Worm (Caenorhabditis elegans) whole organism, young adult: ENCODE results near the gene dyf-4.
"Not testable (repeated sequence)": the region's sequence is repeated elsewhere in the genome, so short reads cannot be mapped to it uniquely, and the experiment has no call there.

Source experiments
- K12H6.12 ChIP-seq: fragments of 200-800 bp; sonication (Bioruptor generic); optimal IDR thresholded peaks from 2 replicates; lab custom pipeline; 2018; ENCODE audit warnings: mild to moderate bottlenecking, missing genetic modification characterization, missing compliant biosample characterization
- ama-1 ChIP-seq, 3 experiments: fragments of 150-350 bp in 1 of 3; sonication (generic microtip) in 2 of 3; optimal IDR thresholded peaks; 2 replicates each; lab custom pipeline; 2014 to 2018; ENCODE audit warnings: missing biosample characterization in 2 of 3, missing genetic modification characterization in 2 of 3, missing genetic modification reagents in 2 of 3
- aptf-3 ChIP-seq: fragments of 200-800 bp; sonication (Bioruptor generic); IDR thresholded peaks from 2 replicates; pipeline ENCODE4 v1.3.6; 2022; ENCODE audit warnings: missing genetic modification characterization, missing compliant biosample characterization
- cebp-1 ChIP-seq, 2 experiments: fragments of 200-800 bp in 1 of 2; sonication (Bioruptor generic) in 1 of 2; sonication (generic microtip) in 1 of 2; IDR thresholded peaks in 1 of 2; optimal IDR thresholded peaks in 1 of 2; 2 replicates each; pipeline versions ENCODE4 v1.3.6 to Lab custom; 2017 to 2022; ENCODE audit warnings: missing compliant biosample characterization in 2 of 2, missing genetic modification characterization in 2 of 2, mild to moderate bottlenecking in 1 of 2, missing genetic modification reagents in 1 of 2, moderate library complexity in 1 of 2
- let-526 ChIP-seq: fragments of 200-800 bp; sonication (Bioruptor generic); IDR thresholded peaks from 2 replicates; pipeline ENCODE4 v1.3.6; 2022; ENCODE audit warnings: missing genetic modification reagents, missing genetic modification characterization, missing compliant biosample characterization
- pha-4 ChIP-seq: fragments of 150-350 bp; sonication (generic microtip); optimal IDR thresholded peaks from 2 replicates; lab custom pipeline; 2014; ENCODE audit warnings: missing biosample characterization, missing genetic modification reagents, missing genetic modification characterization
- sptf-2 ChIP-seq: fragments of 200-800 bp; sonication (Bioruptor generic); optimal IDR thresholded peaks from 2 replicates; lab custom pipeline; 2018; ENCODE audit warnings: mild to moderate bottlenecking, missing genetic modification characterization, missing compliant biosample characterization

DNA sequence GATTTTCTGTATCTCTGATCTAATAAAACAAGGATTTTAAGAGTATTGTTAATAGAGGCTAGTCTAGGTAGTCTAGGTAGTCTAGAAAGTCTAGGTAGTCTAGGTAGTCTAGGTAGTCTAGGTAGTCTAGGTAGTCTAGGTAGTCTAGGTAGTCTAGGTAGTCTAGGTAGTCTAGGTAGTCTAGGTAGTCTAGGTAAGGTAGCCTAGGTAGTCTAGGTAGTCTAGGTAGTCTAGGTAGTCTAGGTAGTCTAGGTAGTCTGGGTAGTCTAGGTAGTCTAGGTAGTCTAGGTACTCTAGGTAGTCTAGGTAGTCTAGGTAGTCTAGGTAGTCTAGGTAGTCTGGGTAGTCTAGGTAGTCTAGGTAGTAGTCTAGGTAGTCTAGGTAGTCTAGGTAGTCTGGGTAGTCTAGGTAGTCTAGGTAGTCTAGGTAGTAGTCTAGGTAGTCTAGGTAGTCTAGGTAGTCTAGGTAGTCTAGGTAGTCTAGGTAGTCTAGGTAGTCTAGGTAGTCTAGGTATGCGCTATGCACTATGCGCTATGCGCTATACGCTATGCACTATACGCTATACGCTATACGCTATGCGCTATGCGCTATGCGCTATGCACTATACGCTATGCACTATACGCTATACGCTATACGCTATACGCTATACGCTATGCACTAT lies 15.5 kb downstream of the dyf-4 start:
- not testable (repeated sequence) for TF ChIP-seq ama-1 (optimal IDR thresholded peaks at IDR 0.05; lab: Kevin White, UChicago); ama-1 (GFP tag; optimal IDR thresholded peaks at IDR 0.05; lab: Kevin White, UChicago); sptf-2 (GFP tag; lab: Kevin White, UChicago); cebp-1 (GFP tag; IDR thresholded peaks at IDR 0.05; lab: Robert Waterston, UW); cebp-1 (tag; optimal IDR thresholded peaks at IDR 0.05; lab: Kevin White, UChicago); K12H6.12 (tag; lab: Kevin White, UChicago); let-526 (GFP tag; lab: Robert Waterston, UW); aptf-3 (GFP tag; lab: Robert Waterston, UW); pha-4
